Fruit fly (Drosophila melanogaster) whole organism, embryonic: ENCODE measurements around the gene mas.
A peak's percentile ranks its signal among the peaks of the same experiment; 100 is the strongest.

Source experiments
- Adf1 ChIP-seq: fragments of 200-800 bp; sonication (Bioruptor generic); IDR thresholded peaks from 2 replicates; pipeline ENCODE4 v1.3.6; 2022; ENCODE audit warnings: missing biosample characterization, missing genetic modification characterization
- CG10209 ChIP-seq: fragments of 200-800 bp; sonication (Bioruptor generic); optimal IDR thresholded peaks from 3 replicates; lab custom pipeline; 2017; ENCODE audit warnings: missing biosample characterization, mild to moderate bottlenecking, missing genetic modification characterization, missing genetic modification reagents
- CG13287 ChIP-seq: fragments of 200-800 bp; sonication (Bioruptor generic); IDR thresholded peaks from 2 replicates; pipeline ENCODE4 v1.3.6; 2022; ENCODE audit warnings: missing biosample characterization, missing genetic modification characterization; ENCODE audit not compliant: partially characterized antibody
- CG13894 ChIP-seq: fragments of 200-800 bp; sonication (Bioruptor generic); optimal IDR thresholded peaks from 3 replicates; lab custom pipeline; 2018; ENCODE audit warnings: missing biosample characterization, mild to moderate bottlenecking, missing genetic modification characterization, moderate library complexity
- CG15269 ChIP-seq: fragments of 200-800 bp; sonication (Bioruptor generic); optimal IDR thresholded peaks from 2 replicates; lab custom pipeline; 2018; ENCODE audit warnings: missing biosample characterization, mild to moderate bottlenecking, missing genetic modification characterization, moderate library complexity
- CG16815 ChIP-seq: fragments of 200-800 bp; sonication (Bioruptor generic); optimal IDR thresholded peaks from 3 replicates; lab custom pipeline; 2017; ENCODE audit warnings: missing biosample characterization, mild to moderate bottlenecking, missing genetic modification characterization
- CG16863 ChIP-seq: fragments of 200-800 bp; sonication (Bioruptor generic); optimal IDR thresholded peaks from 3 replicates; lab custom pipeline; 2016; ENCODE audit warnings: missing biosample characterization, missing genetic modification characterization
- CG17359 ChIP-seq: fragments of 200-800 bp; sonication (Bioruptor generic); optimal IDR thresholded peaks from 3 replicates; lab custom pipeline; 2018; ENCODE audit warnings: missing biosample characterization, mild to moderate bottlenecking, missing genetic modification characterization, moderate library complexity
- CG17568 ChIP-seq: fragments of 200-800 bp; sonication (Bioruptor generic); optimal IDR thresholded peaks from 2 replicates; lab custom pipeline; 2018; ENCODE audit warnings: missing biosample characterization, mild to moderate bottlenecking, missing genetic modification characterization, moderate library complexity
- CG32772 ChIP-seq: fragments of 200-800 bp; sonication (Bioruptor generic); IDR thresholded peaks from 2 replicates; pipeline ENCODE4 v1.3.6; 2022; ENCODE audit warnings: missing biosample characterization, missing genetic modification characterization
- CG3281 ChIP-seq: fragments of 200-800 bp; sonication (Bioruptor generic); optimal IDR thresholded peaks from 3 replicates; lab custom pipeline; 2017; ENCODE audit warnings: missing biosample characterization, mild to moderate bottlenecking, missing genetic modification characterization
- CG34224 ChIP-seq: fragments of 200-800 bp; sonication (Bioruptor generic); IDR thresholded peaks from 3 replicates; pipeline ENCODE4 v1.3.6; 2022; ENCODE audit warnings: missing biosample characterization, missing genetic modification characterization; ENCODE audit not compliant: partially characterized antibody
- CG3995 ChIP-seq: fragments of 200-800 bp; sonication (Bioruptor generic); optimal IDR thresholded peaks from 3 replicates; lab custom pipeline; 2016; ENCODE audit warnings: missing biosample characterization, missing genetic modification characterization
- CG4707 ChIP-seq: fragments of 200-800 bp; sonication (Bioruptor generic); optimal IDR thresholded peaks from 2 replicates; lab custom pipeline; 2018; ENCODE audit warnings: missing biosample characterization, mild to moderate bottlenecking, missing genetic modification characterization, moderate library complexity
- CG6175 ChIP-seq: fragments of 200-800 bp; sonication (Bioruptor generic); IDR thresholded peaks from 3 replicates; pipeline ENCODE4 v1.3.6; 2022; ENCODE audit warnings: missing biosample characterization, missing genetic modification characterization
- Dip3 ChIP-seq: fragments of 200-800 bp; sonication (Bioruptor generic); optimal IDR thresholded peaks from 3 replicates; lab custom pipeline; 2016; ENCODE audit warnings: missing biosample characterization, missing genetic modification characterization
- Ets65A ChIP-seq: fragments of 200-800 bp; sonication (Bioruptor generic); peaks from one replicate; lab custom pipeline; 2016; ENCODE audit warnings: missing biosample characterization, missing genetic modification characterization
- HLH3B ChIP-seq: fragments of 200-800 bp; sonication (Bioruptor generic); IDR thresholded peaks from 2 replicates; pipeline ENCODE4 v1.3.6; 2022; ENCODE audit warnings: missing biosample characterization, missing genetic modification characterization
- Lpt ChIP-seq: fragments of >200 bp; optimal IDR thresholded peaks from 2 replicates; lab custom pipeline; 2018; ENCODE audit warnings: missing biosample characterization, missing genetic modification characterization
- Myb ChIP-seq: fragments of 200-800 bp; sonication (Bioruptor generic); optimal IDR thresholded peaks from 2 replicates; lab custom pipeline; 2016; ENCODE audit warnings: missing biosample characterization, missing genetic modification characterization
- Trl ChIP-seq, 3 experiments: fragments of >200 bp in 2 of 3; fragments of 200-800 bp in 1 of 3; sonication (Bioruptor generic) in 1 of 3; optimal IDR thresholded peaks; 2 replicates in 1 of 3; 3 replicates in 2 of 3; lab custom pipeline; 2016 to 2017; ENCODE audit warnings: missing biosample characterization in 1 of 3, missing genetic modification characterization in 1 of 3
- ash1 ChIP-seq: fragments of 200-800 bp; sonication (Bioruptor generic); optimal IDR thresholded peaks from 2 replicates; lab custom pipeline; 2018; ENCODE audit warnings: missing biosample characterization, mild to moderate bottlenecking, missing genetic modification characterization
- cato ChIP-seq: fragments of 200-800 bp; sonication (Bioruptor generic); optimal IDR thresholded peaks from 2 replicates; lab custom pipeline; 2016; ENCODE audit warnings: missing biosample characterization, missing genetic modification characterization, borderline replicate concordance
- chinmo ChIP-seq: fragments of 200-800 bp; sonication (Bioruptor generic); IDR thresholded peaks from 4 replicates; pipeline ENCODE4 v1.3.6; 2022; ENCODE audit warnings: missing biosample characterization, missing genetic modification characterization; ENCODE audit not compliant: partially characterized antibody
- eyg ChIP-seq: fragments of 200-800 bp; sonication (Bioruptor generic); optimal IDR thresholded peaks from 3 replicates; lab custom pipeline; 2016; ENCODE audit warnings: missing biosample characterization, missing genetic modification characterization
- gro ChIP-seq: fragments of 200-800 bp; sonication (Bioruptor generic); optimal IDR thresholded peaks from 2 replicates; lab custom pipeline; 2016; ENCODE audit warnings: missing biosample characterization, missing genetic modification characterization
- kay ChIP-seq: fragments of 200-800 bp; sonication (Bioruptor generic); optimal IDR thresholded peaks from 2 replicates; lab custom pipeline; 2016; ENCODE audit warnings: missing biosample characterization, missing genetic modification characterization
- lab ChIP-seq: fragments of 200-800 bp; sonication (Bioruptor generic); optimal IDR thresholded peaks from 3 replicates; lab custom pipeline; 2017; ENCODE audit warnings: missing biosample characterization, missing genetic modification characterization, mild to moderate bottlenecking, moderate library complexity, missing genetic modification reagents
- nom ChIP-seq: fragments of 200-800 bp; sonication (Bioruptor generic); optimal IDR thresholded peaks from 2 replicates; lab custom pipeline; 2017; ENCODE audit warnings: missing biosample characterization, missing genetic modification characterization, mild to moderate bottlenecking, moderate library complexity, missing genetic modification reagents
- repo ChIP-seq: fragments of 200-800 bp; sonication (Bioruptor generic); optimal IDR thresholded peaks from 2 replicates; lab custom pipeline; 2016; ENCODE audit warnings: missing biosample characterization, missing genetic modification characterization
- row ChIP-seq: fragments of 200-800 bp; sonication (Bioruptor generic); IDR thresholded peaks from 3 replicates; pipeline ENCODE4 v1.3.6; 2022; ENCODE audit warnings: missing biosample characterization, missing genetic modification characterization
- sc ChIP-seq, 3 experiments: fragments of >200 bp in 2 of 3; fragments of 200-800 bp in 1 of 3; sonication (Bioruptor generic) in 1 of 3; optimal IDR thresholded peaks; 2 replicates in 2 of 3; 3 replicates in 1 of 3; lab custom pipeline; 2017; ENCODE audit warnings: mild to moderate bottlenecking in 1 of 3, missing biosample characterization in 1 of 3, missing genetic modification characterization in 1 of 3, missing genetic modification reagents in 1 of 3
- sens ChIP-seq: fragments of 200-800 bp; sonication (Bioruptor generic); peaks from one replicate; lab custom pipeline; 2016; ENCODE audit warnings: missing biosample characterization, missing genetic modification characterization
- sisA ChIP-seq: fragments of 200-800 bp; sonication (Bioruptor generic); IDR thresholded peaks from 2 replicates; pipeline ENCODE4 v1.3.6; 2022; ENCODE audit warnings: missing biosample characterization, missing genetic modification characterization
- unc-4 ChIP-seq: fragments of 200-800 bp; sonication (Bioruptor generic); IDR thresholded peaks from 2 replicates; pipeline ENCODE4 v1.3.6; 2022; ENCODE audit warnings: missing biosample characterization, missing genetic modification characterization; ENCODE audit not compliant: partially characterized antibody
- z ChIP-seq: fragments of 200-800 bp; sonication (Bioruptor generic); IDR thresholded peaks from 3 replicates; pipeline ENCODE4 v1.3.6; 2022; ENCODE audit warnings: missing biosample characterization, missing genetic modification characterization

Gene mas

DNA sequence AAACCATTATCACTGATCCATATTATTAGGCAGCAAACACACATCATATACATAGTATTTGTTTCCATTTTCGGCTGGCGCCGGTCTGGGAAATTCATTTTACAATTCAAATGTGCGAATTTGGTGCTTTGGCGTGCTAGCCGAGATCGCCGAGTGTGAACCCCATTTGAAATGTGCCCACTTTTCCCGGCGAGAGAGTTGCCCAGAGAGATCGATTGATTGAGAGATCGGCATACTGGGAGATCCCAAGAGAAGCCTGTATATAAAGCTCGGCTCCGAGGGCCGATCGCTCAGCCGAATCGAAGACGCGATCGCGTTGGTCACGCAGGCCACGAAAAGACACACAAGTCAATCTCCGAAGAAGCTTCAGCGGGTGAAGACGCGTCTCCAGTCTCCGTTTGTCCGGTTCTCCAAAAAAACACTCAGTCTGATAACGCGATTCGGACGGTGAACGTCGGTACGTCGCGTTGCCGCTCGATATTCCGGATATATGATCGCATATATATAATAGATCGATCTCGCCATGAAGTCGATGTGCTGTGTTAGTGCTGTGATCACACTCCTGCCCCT lies 18.8 kb downstream of the mas start, which contains the start of gene CG1299 (continued):
- TF ChIP-seq nom (GFP tag; lab: Kevin White, UChicago): peak; percentile 38
- no peak for TF ChIP-seq Lpt
- TF ChIP-seq CG3281: no peak
- no peak for TF ChIP-seq row (GFP tag; lab: Robert Waterston, UW)
- TF ChIP-seq ash1 (GFP tag; lab: Kevin White, UChicago): no peak
- peak; percentile 18 to 32 for TF ChIP-seq Trl (optimal IDR thresholded peaks at IDR 0.05; lab: Kevin White, UChicago)
- no peak for TF ChIP-seq Trl (GFP tag; optimal IDR thresholded peaks at IDR 0.05; lab: Kevin White, UChicago)
- peak; percentile 50 for TF ChIP-seq CG13894
- peak; percentile 12; the same call in 1 of the 2 replicates for TF ChIP-seq CG13287 (GFP tag; lab: Robert Waterston, UW)
- no peak for TF ChIP-seq CG4707
- no peak for TF ChIP-seq Dip3 (GFP tag; lab: Kevin White, UChicago)
- no peak for TF ChIP-seq kay
- no peak for TF ChIP-seq gro (GFP tag; lab: Kevin White, UChicago)
- no peak for TF ChIP-seq CG16815 (GFP tag; lab: Kevin White, UChicago)
- no peak for TF ChIP-seq Myb (GFP tag; lab: Kevin White, UChicago)
- TF ChIP-seq eyg (GFP tag; lab: Kevin White, UChicago): no peak
- TF ChIP-seq sisA (GFP tag; lab: Robert Waterston, UW): no peak
- TF ChIP-seq CG34224 (GFP tag; lab: Robert Waterston, UW): 0 out of 3 replicates have a peak, but pooled peaks have one; percentile 17
- no peak for TF ChIP-seq HLH3B (GFP tag; lab: Robert Waterston, UW)
- no peak for TF ChIP-seq lab (GFP tag; lab: Kevin White, UChicago)
- peak; percentile 4 for TF ChIP-seq sens (GFP tag; lab: Kevin White, UChicago)
- TF ChIP-seq CG15269 (tag; lab: Kevin White, UChicago): no peak
- TF ChIP-seq sc (optimal IDR thresholded peaks at IDR 0.05; lab: Kevin White, UChicago): no peak
- TF ChIP-seq sc (GFP tag; optimal IDR thresholded peaks at IDR 0.05; lab: Kevin White, UChicago): no peak
- no peak for TF ChIP-seq z (GFP tag; lab: Robert Waterston, UW)
- TF ChIP-seq unc-4 (GFP tag; lab: Robert Waterston, UW): 0 out of 2 replicates have a peak, but pooled peaks have one; percentile 17
- TF ChIP-seq CG10209 (GFP tag; lab: Kevin White, UChicago): no peak
- TF ChIP-seq CG3995 (GFP tag; lab: Kevin White, UChicago): peak; percentile 28
- TF ChIP-seq, all 482 proteins: peak for 17

DNA sequence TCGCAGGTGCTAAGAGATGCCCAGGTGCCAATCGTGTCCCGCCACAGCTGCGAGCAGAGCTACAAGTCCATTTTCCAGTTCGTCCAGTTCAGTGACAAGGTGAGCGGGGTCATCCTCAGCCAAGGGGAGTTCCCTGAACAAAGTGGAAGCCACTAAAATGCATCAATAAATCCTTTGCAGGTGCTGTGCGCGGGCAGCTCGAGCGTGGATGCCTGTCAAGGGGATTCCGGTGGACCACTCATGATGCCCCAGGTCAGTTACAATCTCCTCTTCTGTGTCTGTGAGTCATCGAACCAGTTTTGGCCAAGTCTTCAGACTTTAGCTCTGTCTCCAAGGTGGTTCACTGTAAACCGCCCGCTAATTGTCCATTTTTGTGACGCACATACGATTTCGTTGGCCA lies 22.0 kb downstream of the mas start:
- no peak for TF ChIP-seq CG6175 (GFP tag; lab: Robert Waterston, UW)
- no peak for TF ChIP-seq cato (GFP tag; lab: Kevin White, UChicago)
- 0 out of 4 replicates have a peak, but pooled peaks have one; percentile 24 for TF ChIP-seq chinmo (GFP tag; lab: Robert Waterston, UW)

DNA sequence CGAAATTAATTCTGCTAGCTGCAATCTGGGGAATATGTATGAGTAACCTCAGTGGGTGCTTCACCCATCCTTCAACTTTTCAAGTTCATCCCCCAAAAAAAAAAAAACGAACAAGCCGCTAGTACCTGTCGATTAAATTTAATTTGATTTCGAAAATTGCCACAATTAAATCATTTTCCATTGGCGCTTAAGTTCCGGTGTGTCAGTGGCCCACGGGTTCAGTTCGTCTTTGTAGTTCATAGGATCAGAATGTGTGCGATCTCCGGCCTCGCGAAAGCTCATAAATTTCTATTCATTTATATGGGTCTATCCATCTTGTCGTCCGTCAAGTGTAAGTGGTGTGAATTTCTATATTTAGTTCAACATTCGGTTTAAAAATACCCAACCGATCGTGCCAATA lies 25.2 kb downstream of the mas start, which contains the start of gene CG32260:
CG32260 (plus strand) TSS at position 301 of the 400 bp plus-strand sequence.
- TF ChIP-seq CG32772 (GFP tag; lab: Robert Waterston, UW) (no peak), Ets65A (GFP tag; lab: Kevin White, UChicago) (peak; percentile 60), CG17359 (tag; lab: Kevin White, UChicago) (no peak), CG16863 (GFP tag; lab: Kevin White, UChicago) (no peak), CG17568 (GFP tag; lab: Kevin White, UChicago) (no peak), repo (GFP tag; lab: Kevin White, UChicago) (no peak), Adf1 (GFP tag; lab: Robert Waterston, UW) (no peak)
